Worm (Caenorhabditis elegans) whole organism, midembryonic: ENCODE measurements around the gene F18G5.1.

Experiments used
- T22C8.4 ChIP-seq: fragments of 200-800 bp; sonication (Bioruptor generic); IDR thresholded peaks from 2 replicates; pipeline ENCODE4 v1.3.6; 2022; ENCODE audit warnings: missing genetic modification characterization, missing compliant biosample characterization
- cog-1 ChIP-seq: sonication (generic microtip); optimal IDR thresholded peaks from 2 replicates; lab custom pipeline; 2016; ENCODE audit warnings: missing genetic modification characterization, missing compliant biosample characterization
- flt-1 ChIP-seq: fragments of 200-800 bp; sonication (Bioruptor generic); IDR thresholded peaks from 2 replicates; pipeline ENCODE4 v1.3.6; 2022; ENCODE audit warnings: missing genetic modification characterization, missing compliant biosample characterization
- klf-2 ChIP-seq: fragments of 200-800 bp; sonication (Bioruptor generic); conservative IDR thresholded peaks from 2 replicates; pipeline ENCODE4 v1.3.6; 2022; ENCODE audit warnings: missing genetic modification reagents, missing genetic modification characterization, missing compliant biosample characterization
- med-1 ChIP-seq: sonication (generic microtip); optimal IDR thresholded peaks from 2 replicates; lab custom pipeline; 2017; ENCODE audit warnings: missing genetic modification characterization, mild to moderate bottlenecking, missing compliant biosample characterization, antibody characterized with exemption, missing genetic modification reagents; ENCODE audit not compliant: insufficient read depth
- ref-1 ChIP-seq: fragments of 200-800 bp; sonication (Bioruptor generic); conservative IDR thresholded peaks from 2 replicates; pipeline ENCODE4 v1.3.6; 2022; ENCODE audit warnings: missing genetic modification reagents, missing genetic modification characterization, missing compliant biosample characterization
- tab-1 ChIP-seq: fragments of 200-800 bp; sonication (Bioruptor generic); IDR thresholded peaks from 2 replicates; pipeline ENCODE4 v1.3.6; 2022; ENCODE audit warnings: missing genetic modification characterization, missing compliant biosample characterization
- ztf-23 ChIP-seq: fragments of 200-800 bp; sonication (Bioruptor generic); IDR thresholded peaks from 2 replicates; pipeline ENCODE4 v1.3.6; 2022; ENCODE audit warnings: missing genetic modification reagents, missing genetic modification characterization, missing compliant biosample characterization
- ztf-29 ChIP-seq: fragments of 200-800 bp; sonication (Bioruptor generic); IDR thresholded peaks from 2 replicates; pipeline ENCODE4 v1.3.6; 2022; ENCODE audit warnings: missing genetic modification reagents, missing genetic modification characterization, missing compliant biosample characterization

Gene F18G5.1

ce11 chrX:9233805-9234204 is 25.8 kb upstream of the F18G5.1 start:
- TF ChIP-seq ztf-23 (GFP tag; lab: Robert Waterston, UW), result no peak
- no peak for TF ChIP-seq cog-1
- TF ChIP-seq T22C8.4, result no peak
- no peak for TF ChIP-seq ref-1
- TF ChIP-seq klf-2 (GFP tag; lab: Robert Waterston, UW), result no peak
- no peak for TF ChIP-seq med-1 (GFP tag; lab: Kevin White, UChicago)
- TF ChIP-seq flt-1, result no peak
- TF ChIP-seq ztf-29 (GFP tag; lab: Robert Waterston, UW), result no peak
- no peak for TF ChIP-seq tab-1 (GFP tag; lab: Robert Waterston, UW)

- TF ChIP-seq flt-1 (no peak), ztf-23 (GFP tag; lab: Robert Waterston, UW) (no peak), cog-1 (no peak), klf-2 (GFP tag; lab: Robert Waterston, UW) (no peak), T22C8.4 (no peak), ztf-29 (GFP tag; lab: Robert Waterston, UW) (no peak), tab-1 (GFP tag; lab: Robert Waterston, UW) (no peak), ref-1 (no peak), med-1 (GFP tag; lab: Kevin White, UChicago) (no peak)
These were observed 25.1 kb upstream of the F18G5.1 start, which contains the start of gene col-175 for ce11 chrX:9234518-9234917. Gene col-175, minus strand, starts transcription at chrX:9234618.

- TF ChIP-seq cog-1 (no peak), ztf-23 (GFP tag; lab: Robert Waterston, UW) (0 out of 2 replicates have a peak, but pooled peaks have one; percentile 27)
These were observed 21.9 kb upstream of the F18G5.1 start for ce11 chrX:9237708-9238107.

ce11 chrX:9238692-9239091 is 21.0 kb upstream of the F18G5.1 start:
- TF ChIP-seq ztf-23 (GFP tag; lab: Robert Waterston, UW) (no peak), flt-1 (no peak; the same call in 1 of the 2 replicates), ztf-29 (GFP tag; lab: Robert Waterston, UW) (no peak), T22C8.4 (no peak), tab-1 (GFP tag; lab: Robert Waterston, UW) (no peak), klf-2 (GFP tag; lab: Robert Waterston, UW) (no peak), cog-1 (no peak), med-1 (GFP tag; lab: Kevin White, UChicago) (no peak), ref-1 (no peak)

- TF ChIP-seq cog-1, result no peak
- no peak for TF ChIP-seq ref-1
- no peak for TF ChIP-seq ztf-23 (GFP tag; lab: Robert Waterston, UW)
- TF ChIP-seq med-1 (GFP tag; lab: Kevin White, UChicago), result no peak
- TF ChIP-seq tab-1 (GFP tag; lab: Robert Waterston, UW), result no peak
- TF ChIP-seq ztf-29 (GFP tag; lab: Robert Waterston, UW), result no peak
- no peak for TF ChIP-seq T22C8.4
- TF ChIP-seq flt-1, result no peak
- TF ChIP-seq klf-2 (GFP tag; lab: Robert Waterston, UW), result no peak
These were observed 17.5 kb upstream of the F18G5.1 start, which contains the start of gene lgc-4 for ce11 chrX:9242123-9242522. Gene lgc-4, minus strand, starts transcription at chrX:9242223.

ce11 chrX:9243257-9243656 is 16.4 kb upstream of the F18G5.1 start, which contains the start of gene gpa-12:
Gene gpa-12, plus strand, starts transcription at chrX:9243557.
- TF ChIP-seq klf-2 (GFP tag; lab: Robert Waterston, UW) (no peak), ztf-29 (GFP tag; lab: Robert Waterston, UW) (no peak), tab-1 (GFP tag; lab: Robert Waterston, UW) (no peak), ztf-23 (GFP tag; lab: Robert Waterston, UW) (no peak), flt-1 (no peak), T22C8.4 (no peak), ref-1 (no peak), med-1 (GFP tag; lab: Kevin White, UChicago) (no peak), cog-1 (no peak)

ce11 chrX:9246625-9247024 is 13.0 kb upstream of the F18G5.1 start:
- TF ChIP-seq ref-1 (no peak), cog-1 (no peak), klf-2 (GFP tag; lab: Robert Waterston, UW) (no peak), flt-1 (no peak), T22C8.4 (no peak), ztf-29 (GFP tag; lab: Robert Waterston, UW) (no peak), ztf-23 (GFP tag; lab: Robert Waterston, UW) (no peak), tab-1 (GFP tag; lab: Robert Waterston, UW) (no peak)

ce11 chrX:9248083-9248805 is 11.4 kb upstream of the F18G5.1 start:
- TF ChIP-seq tab-1 (GFP tag; lab: Robert Waterston, UW) (no peak), T22C8.4 (no peak), ref-1 (no peak), med-1 (GFP tag; lab: Kevin White, UChicago) (no peak), cog-1 (no peak), ztf-23 (GFP tag; lab: Robert Waterston, UW) (no peak), ztf-29 (GFP tag; lab: Robert Waterston, UW) (no peak), flt-1 (no peak), klf-2 (GFP tag; lab: Robert Waterston, UW) (no peak)

- TF ChIP-seq tab-1 (GFP tag; lab: Robert Waterston, UW), result no peak
- no peak for TF ChIP-seq T22C8.4
- TF ChIP-seq klf-2 (GFP tag; lab: Robert Waterston, UW), result no peak
- no peak for TF ChIP-seq ztf-29 (GFP tag; lab: Robert Waterston, UW)
- no peak for TF ChIP-seq cog-1
- no peak for TF ChIP-seq med-1 (GFP tag; lab: Kevin White, UChicago)
- no peak for TF ChIP-seq flt-1
These were observed 8.2 kb upstream of the F18G5.1 start, which contains the start of gene pes-8 for ce11 chrX:9251488-9251887. Gene pes-8, plus strand, starts transcription at chrX:9251788.

ce11 chrX:9255993-9256392 is 3.7 kb upstream of the F18G5.1 start:
- TF ChIP-seq cog-1 (no peak), tab-1 (GFP tag; lab: Robert Waterston, UW) (no peak), flt-1 (no peak), ref-1 (no peak), ztf-23 (GFP tag; lab: Robert Waterston, UW) (no peak), klf-2 (GFP tag; lab: Robert Waterston, UW) (no peak), med-1 (GFP tag; lab: Kevin White, UChicago) (no peak), T22C8.4 (no peak), ztf-29 (GFP tag; lab: Robert Waterston, UW) (no peak)
